Worm (Caenorhabditis elegans) whole organism, early embryonic: Measurements from ENCODE around the gene ifb-1.
A peak's percentile ranks its signal among the peaks of the same experiment; 100 is the strongest.

Experiments
- B0310.2 ChIP-seq: sonication (generic microtip); optimal IDR thresholded peaks from 2 replicates; lab custom pipeline; 2016; ENCODE audit warnings: mild to moderate bottlenecking, missing genetic modification characterization, missing compliant biosample characterization
- F13C5.2 ChIP-seq: sonication (generic microtip); optimal IDR thresholded peaks from 2 replicates; lab custom pipeline; 2017; ENCODE audit warnings: mild to moderate bottlenecking, missing genetic modification characterization, inconsistent platforms, missing compliant biosample characterization
- aly-1 ChIP-seq: sonication (generic microtip); optimal IDR thresholded peaks from 2 replicates; lab custom pipeline; 2016; ENCODE audit warnings: missing genetic modification characterization, missing compliant biosample characterization
- ama-1 ChIP-seq: fragments of 150-350 bp; optimal IDR thresholded peaks from 2 replicates; lab custom pipeline; 2014
- ceh-13 ChIP-seq: fragments of 200-800 bp; sonication (Bioruptor generic); optimal IDR thresholded peaks from 2 replicates; lab custom pipeline; 2018; ENCODE audit warnings: mild to moderate bottlenecking, missing genetic modification characterization, missing compliant biosample characterization
- ceh-36 ChIP-seq: sonication (generic microtip); optimal IDR thresholded peaks from 2 replicates; lab custom pipeline; 2016; ENCODE audit warnings: missing genetic modification characterization, inconsistent platforms, missing compliant biosample characterization
- ets-7 ChIP-seq: sonication (generic microtip); optimal IDR thresholded peaks from 2 replicates; lab custom pipeline; 2016; ENCODE audit warnings: missing genotype, missing genetic modification characterization, missing compliant biosample characterization
- flt-1 ChIP-seq: fragments of 200-800 bp; sonication (Bioruptor generic); IDR thresholded peaks from 2 replicates; pipeline ENCODE4 v1.3.6; 2022; ENCODE audit warnings: missing genetic modification characterization, missing compliant biosample characterization
- hmbx-1 ChIP-seq: sonication (generic microtip); optimal IDR thresholded peaks from 2 replicates; lab custom pipeline; 2016; ENCODE audit warnings: mild to moderate bottlenecking, missing genetic modification characterization, missing compliant biosample characterization
- hmg-4 ChIP-seq: fragments of 200-800 bp; sonication (Bioruptor generic); optimal IDR thresholded peaks from 2 replicates; lab custom pipeline; 2018; ENCODE audit warnings: mild to moderate bottlenecking, missing genetic modification characterization, missing compliant biosample characterization
- hnd-1 ChIP-seq: sonication (generic microtip); optimal IDR thresholded peaks from 2 replicates; lab custom pipeline; 2016; ENCODE audit warnings: missing genetic modification characterization, missing compliant biosample characterization
- pes-1 ChIP-seq: fragments of 200-800 bp; sonication (Bioruptor generic); IDR thresholded peaks from 2 replicates; pipeline ENCODE4 v1.3.6; 2022; ENCODE audit warnings: missing genetic modification reagents, missing genetic modification characterization, missing compliant biosample characterization
- scrt-1 ChIP-seq: fragments of 200-800 bp; sonication (Bioruptor generic); IDR thresholded peaks from 2 replicates; pipeline ENCODE4 v1.3.6; 2022; ENCODE audit warnings: missing genetic modification characterization, missing compliant biosample characterization
- sea-1 ChIP-seq: fragments of 200-800 bp; sonication (Bioruptor generic); conservative IDR thresholded peaks from 2 replicates; pipeline ENCODE4 v1.3.6; 2022; ENCODE audit warnings: missing genetic modification characterization, missing compliant biosample characterization
- tbx-11 ChIP-seq: fragments of 200-800 bp; sonication (Bioruptor generic); IDR thresholded peaks from 2 replicates; pipeline ENCODE4 v1.3.6; 2022; ENCODE audit warnings: missing genetic modification characterization, missing compliant biosample characterization
- tbx-37 ChIP-seq: fragments of 200-800 bp; sonication (Bioruptor generic); conservative IDR thresholded peaks from 2 replicates; pipeline ENCODE4 v1.3.6; 2022; ENCODE audit warnings: missing genetic modification reagents, missing genetic modification characterization, missing compliant biosample characterization
- tra-4 ChIP-seq: sonication (generic microtip); optimal IDR thresholded peaks from 2 replicates; lab custom pipeline; 2017; ENCODE audit warnings: missing genetic modification characterization, missing compliant biosample characterization

The ifb-1 gene

ce11 chrII:5734883-5735282 is 30.5 kb upstream of the ifb-1 start:
- TF ChIP-seq pes-1: no peak
- TF ChIP-seq hmbx-1 (tag; lab: Kevin White, UChicago): no peak
- no peak for TF ChIP-seq flt-1 (GFP tag; lab: Robert Waterston, UW)
- TF ChIP-seq ceh-36 (tag; lab: Kevin White, UChicago): no peak
- no peak for TF ChIP-seq tra-4

ce11 chrII:5735744-5736143 is 29.7 kb upstream of the ifb-1 start:
- TF ChIP-seq ets-7 (tag; lab: Kevin White, UChicago) (peak; percentile 77), B0310.2 (tag; lab: Kevin White, UChicago) (no peak)

ce11 chrII:5736599-5736998 is 28.8 kb upstream of the ifb-1 start:
- TF ChIP-seq pes-1 (no peak), ceh-13 (GFP tag; lab: Kevin White, UChicago) (no peak), flt-1 (GFP tag; lab: Robert Waterston, UW) (no peak), hmg-4 (GFP tag; lab: Kevin White, UChicago) (no peak), hnd-1 (no peak), ama-1 (no peak), hmbx-1 (tag; lab: Kevin White, UChicago) (no peak), ets-7 (tag; lab: Kevin White, UChicago) (no peak), ceh-36 (tag; lab: Kevin White, UChicago) (no peak), sea-1 (GFP tag; lab: Robert Waterston, UW) (no peak), B0310.2 (tag; lab: Kevin White, UChicago) (no peak)

- TF ChIP-seq sea-1 (GFP tag; lab: Robert Waterston, UW) (no peak), scrt-1 (no peak; the same call in 1 of the 2 replicates), pes-1 (no peak), tbx-37 (GFP tag; lab: Robert Waterston, UW) (no peak), ets-7 (tag; lab: Kevin White, UChicago) (no peak), hnd-1 (no peak)
Observed at ce11 chrII:5738795-5739194, 26.6 kb upstream of the ifb-1 start, which contains the start of gene hlh-14. TSS of gene hlh-14 (minus strand) at chrII:5738895.

DNA sequence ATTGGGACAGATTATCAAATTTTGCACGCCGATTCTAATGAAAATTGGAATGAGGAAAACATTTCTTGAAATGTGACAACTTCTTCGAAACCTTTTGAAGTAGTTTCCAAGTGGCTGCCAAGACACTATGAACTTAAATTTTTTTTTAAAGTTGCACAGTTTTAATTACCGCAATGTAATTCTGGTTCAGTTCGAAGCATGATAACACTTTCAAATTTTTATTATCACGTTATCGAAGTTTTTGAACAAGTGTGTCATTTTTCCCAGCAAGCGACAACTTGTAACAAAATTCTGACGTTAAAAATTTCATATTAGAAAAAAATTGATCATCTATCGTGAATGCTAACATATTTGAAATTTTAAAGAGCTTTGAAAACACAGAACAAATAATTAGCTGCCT is 22.7 kb upstream of the ifb-1 start:
- no peak for TF ChIP-seq sea-1 (GFP tag; lab: Robert Waterston, UW)
- TF ChIP-seq ceh-13 (GFP tag; lab: Kevin White, UChicago): no peak
- TF ChIP-seq hmg-4 (GFP tag; lab: Kevin White, UChicago): no peak
- no peak for TF ChIP-seq hnd-1
- no peak for TF ChIP-seq flt-1 (GFP tag; lab: Robert Waterston, UW)
- no peak for TF ChIP-seq tra-4
- TF ChIP-seq aly-1 (tag; lab: Kevin White, UChicago): no peak
- TF ChIP-seq tbx-37 (GFP tag; lab: Robert Waterston, UW): no peak
- no peak for TF ChIP-seq scrt-1
- TF ChIP-seq ceh-36 (tag; lab: Kevin White, UChicago): no peak
- no peak for TF ChIP-seq ets-7 (tag; lab: Kevin White, UChicago)
- TF ChIP-seq pes-1: no peak
- TF ChIP-seq B0310.2 (tag; lab: Kevin White, UChicago): no peak
- no peak for TF ChIP-seq hmbx-1 (tag; lab: Kevin White, UChicago)

- TF ChIP-seq flt-1 (GFP tag; lab: Robert Waterston, UW) (no peak), tbx-37 (GFP tag; lab: Robert Waterston, UW) (no peak), B0310.2 (tag; lab: Kevin White, UChicago) (no peak), sea-1 (GFP tag; lab: Robert Waterston, UW) (no peak)
Observed at ce11 chrII:5744342-5744741, 21.1 kb upstream of the ifb-1 start.

- TF ChIP-seq F13C5.2 (tag; lab: Kevin White, UChicago): no peak
- no peak for TF ChIP-seq pes-1
- no peak for TF ChIP-seq ceh-36 (tag; lab: Kevin White, UChicago)
- no peak for TF ChIP-seq ama-1
- no peak for TF ChIP-seq flt-1 (GFP tag; lab: Robert Waterston, UW)
- no peak for TF ChIP-seq hnd-1
- no peak for TF ChIP-seq scrt-1
- no peak for TF ChIP-seq tbx-11 (GFP tag; lab: Robert Waterston, UW)
- no peak for TF ChIP-seq ceh-13 (GFP tag; lab: Kevin White, UChicago)
Observed at ce11 chrII:5745088-5745487, 20.3 kb upstream of the ifb-1 start, which contains the start of gene F10C1.9. TSS of gene F10C1.9 (minus strand) at chrII:5745284.

ce11 chrII:5747312-5747711 is 18.1 kb upstream of the ifb-1 start:
- TF ChIP-seq tbx-11 (GFP tag; lab: Robert Waterston, UW) (no peak), tra-4 (no peak), ceh-13 (GFP tag; lab: Kevin White, UChicago) (no peak), pes-1 (no peak), hmg-4 (GFP tag; lab: Kevin White, UChicago) (no peak), F13C5.2 (tag; lab: Kevin White, UChicago) (no peak), hnd-1 (no peak), ama-1 (no peak), B0310.2 (tag; lab: Kevin White, UChicago) (no peak), scrt-1 (no peak)

DNA sequence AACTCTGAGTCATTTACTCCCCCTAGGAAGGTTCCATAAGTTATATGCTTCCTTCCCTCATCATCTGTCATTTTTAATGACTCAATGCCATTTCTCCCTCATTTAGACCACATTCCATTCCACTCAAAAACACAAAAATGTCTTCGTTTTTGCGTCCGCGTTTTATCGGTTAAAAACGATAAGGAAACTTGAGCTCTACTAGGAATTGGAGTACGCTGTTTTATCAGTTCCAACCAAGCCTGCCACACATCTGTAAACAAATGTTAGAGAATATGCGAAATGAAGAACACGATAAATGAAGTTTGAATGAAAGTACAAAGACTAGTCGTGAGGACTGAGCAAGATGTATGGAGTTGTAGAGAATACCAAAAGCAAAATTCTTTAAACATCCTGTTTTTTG is 17.0 kb upstream of the ifb-1 start:
- TF ChIP-seq B0310.2 (tag; lab: Kevin White, UChicago) (no peak), F13C5.2 (tag; lab: Kevin White, UChicago) (no peak), aly-1 (tag; lab: Kevin White, UChicago) (no peak), scrt-1 (no peak), hnd-1 (no peak), tra-4 (no peak), ama-1 (no peak), tbx-37 (GFP tag; lab: Robert Waterston, UW) (no peak), ets-7 (tag; lab: Kevin White, UChicago) (no peak), pes-1 (no peak), hmg-4 (GFP tag; lab: Kevin White, UChicago) (no peak), ceh-36 (tag; lab: Kevin White, UChicago) (no peak), hmbx-1 (tag; lab: Kevin White, UChicago) (no peak), flt-1 (GFP tag; lab: Robert Waterston, UW) (no peak), ceh-13 (GFP tag; lab: Kevin White, UChicago) (no peak), tbx-11 (GFP tag; lab: Robert Waterston, UW) (no peak)
